Fruit fly (Drosophila melanogaster): ENCODE data around the gene CG6928.

The CG6928 gene

dm6 chr3L:11972879-11973278 lies 30.1 kb upstream of the CG6928 start, which contains the start of gene Muc68E:
Gene Muc68E (minus strand): TSS chr3L:11972979.
- no peak for TF ChIP-seq ovo (GFP tag; optimal IDR thresholded peaks at IDR 0.05)
- TF ChIP-seq bab1 (GFP tag; optimal IDR thresholded peaks at IDR 0.05), result no peak
- no peak for TF ChIP-seq cic (GFP tag; optimal IDR thresholded peaks at IDR 0.05)
- TF ChIP-seq Hr96 (GFP tag; optimal IDR thresholded peaks at IDR 0.05), result no peak
- TF ChIP-seq CG5204 (GFP tag; optimal IDR thresholded peaks at IDR 0.05), result no peak
- no peak for TF ChIP-seq Clk (GFP tag; optimal IDR thresholded peaks at IDR 0.05)
- no peak for TF ChIP-seq Crg-1 (GFP tag; optimal IDR thresholded peaks at IDR 0.05)
- TF ChIP-seq CG33017 (tag; optimal IDR thresholded peaks at IDR 0.05), result no peak
- TF ChIP-seq CG14711 (tag; optimal IDR thresholded peaks at IDR 0.05), result no peak
- no peak for TF ChIP-seq cnc (optimal IDR thresholded peaks at IDR 0.05)
- no peak for TF ChIP-seq pad (GFP tag; optimal IDR thresholded peaks at IDR 0.05)
- no peak for TF ChIP-seq tj (GFP tag; optimal IDR thresholded peaks at IDR 0.05)
- TF ChIP-seq CG7101 (tag; optimal IDR thresholded peaks at IDR 0.05), result no peak
- no peak for TF ChIP-seq toe (GFP tag; optimal IDR thresholded peaks at IDR 0.05)

dm6 chr3L:11973690-11974089 lies 29.3 kb upstream of the CG6928 start, which contains the start of gene CG42397:
Gene CG42397 (minus strand): TSS chr3L:11973790.
- TF ChIP-seq Clk (GFP tag; optimal IDR thresholded peaks at IDR 0.05) (no peak), Mnt (GFP tag; optimal IDR thresholded peaks at IDR 0.05) (no peak), CG12768 (GFP tag; optimal IDR thresholded peaks at IDR 0.05) (no peak), CG14711 (tag; optimal IDR thresholded peaks at IDR 0.05) (peak; percentile 39), CG1620 (GFP tag; optimal IDR thresholded peaks at IDR 0.05) (no peak), bab1 (GFP tag; optimal IDR thresholded peaks at IDR 0.05) (no peak), pad (GFP tag; optimal IDR thresholded peaks at IDR 0.05) (no peak), CG7045 (GFP tag; optimal IDR thresholded peaks at IDR 0.05) (no peak), Hr96 (GFP tag; optimal IDR thresholded peaks at IDR 0.05) (no peak), CG33017 (tag; optimal IDR thresholded peaks at IDR 0.05) (peak; percentile 23), CG11617 (GFP tag; optimal IDR thresholded peaks at IDR 0.05) (no peak), CG5204 (GFP tag; optimal IDR thresholded peaks at IDR 0.05) (no peak), Crg-1 (GFP tag; optimal IDR thresholded peaks at IDR 0.05) (no peak), cnc (optimal IDR thresholded peaks at IDR 0.05) (no peak), cic (GFP tag; optimal IDR thresholded peaks at IDR 0.05) (no peak), tj (GFP tag; optimal IDR thresholded peaks at IDR 0.05) (no peak), ovo (GFP tag; optimal IDR thresholded peaks at IDR 0.05) (no peak), CG7101 (tag; optimal IDR thresholded peaks at IDR 0.05) (peak; percentile 29)

dm6 chr3L:11974605-11975004 lies 28.4 kb upstream of the CG6928 start, which contains the start of gene CG14125:
Gene CG14125 (plus strand): TSS chr3L:11974905.
- TF ChIP-seq CG5204 (GFP tag; optimal IDR thresholded peaks at IDR 0.05), result no peak
- no peak for TF ChIP-seq Hr96 (GFP tag; optimal IDR thresholded peaks at IDR 0.05)
- TF ChIP-seq Mnt (GFP tag; optimal IDR thresholded peaks at IDR 0.05), result no peak
- no peak for TF ChIP-seq Clk (GFP tag; optimal IDR thresholded peaks at IDR 0.05)
- no peak for TF ChIP-seq toe (GFP tag; optimal IDR thresholded peaks at IDR 0.05)
- TF ChIP-seq CG33017 (tag; optimal IDR thresholded peaks at IDR 0.05), result no peak
- TF ChIP-seq pad (GFP tag; optimal IDR thresholded peaks at IDR 0.05), result no peak
- no peak for TF ChIP-seq cic (GFP tag; optimal IDR thresholded peaks at IDR 0.05)
- TF ChIP-seq CG7101 (tag; optimal IDR thresholded peaks at IDR 0.05), result no peak
- no peak for TF ChIP-seq CG1620 (GFP tag; optimal IDR thresholded peaks at IDR 0.05)
- TF ChIP-seq cnc (optimal IDR thresholded peaks at IDR 0.05), result no peak
- no peak for TF ChIP-seq CG11617 (GFP tag; optimal IDR thresholded peaks at IDR 0.05)
- TF ChIP-seq kay (GFP tag; ENCODE audit: borderline replicate concordance), result no peak
- no peak for TF ChIP-seq CG14711 (tag; optimal IDR thresholded peaks at IDR 0.05)
- no peak for TF ChIP-seq CG7045 (GFP tag; optimal IDR thresholded peaks at IDR 0.05)
- no peak for TF ChIP-seq Crg-1 (GFP tag; optimal IDR thresholded peaks at IDR 0.05)
- TF ChIP-seq ovo (GFP tag; optimal IDR thresholded peaks at IDR 0.05), result no peak

- no peak for TF ChIP-seq Clk (GFP tag; optimal IDR thresholded peaks at IDR 0.05)
- no peak for TF ChIP-seq tj (GFP tag; optimal IDR thresholded peaks at IDR 0.05)
- TF ChIP-seq Mnt (GFP tag; optimal IDR thresholded peaks at IDR 0.05), result no peak
- no peak for TF ChIP-seq CG7045 (GFP tag; optimal IDR thresholded peaks at IDR 0.05)
- no peak for TF ChIP-seq CG14711 (tag; optimal IDR thresholded peaks at IDR 0.05)
- no peak for TF ChIP-seq toe (GFP tag; optimal IDR thresholded peaks at IDR 0.05)
- no peak for TF ChIP-seq pad (GFP tag; optimal IDR thresholded peaks at IDR 0.05)
- no peak for TF ChIP-seq CG7101 (tag; optimal IDR thresholded peaks at IDR 0.05)
- no peak for TF ChIP-seq Crg-1 (GFP tag; optimal IDR thresholded peaks at IDR 0.05)
- TF ChIP-seq CG12768 (GFP tag; optimal IDR thresholded peaks at IDR 0.05), result no peak
- TF ChIP-seq CG5204 (GFP tag; optimal IDR thresholded peaks at IDR 0.05), result no peak
- no peak for TF ChIP-seq Hr96 (GFP tag; optimal IDR thresholded peaks at IDR 0.05)
- TF ChIP-seq bab1 (GFP tag; optimal IDR thresholded peaks at IDR 0.05), result no peak
- no peak for TF ChIP-seq CG1620 (GFP tag; optimal IDR thresholded peaks at IDR 0.05)
- TF ChIP-seq ovo (GFP tag; optimal IDR thresholded peaks at IDR 0.05), result no peak
- TF ChIP-seq CG33017 (tag; optimal IDR thresholded peaks at IDR 0.05), result no peak
These were observed 27.1 kb upstream of the CG6928 start, which contains the start of gene CG43896 for dm6 chr3L:11975811-11976210. Gene CG43896 (plus strand): TSS chr3L:11976111.

- TF ChIP-seq cnc (optimal IDR thresholded peaks at IDR 0.05) (no peak), kay (GFP tag; ENCODE audit: borderline replicate concordance) (no peak), CG1620 (GFP tag; optimal IDR thresholded peaks at IDR 0.05) (no peak), bab1 (GFP tag; optimal IDR thresholded peaks at IDR 0.05) (no peak), ovo (GFP tag; optimal IDR thresholded peaks at IDR 0.05) (no peak), CG7101 (tag; optimal IDR thresholded peaks at IDR 0.05) (no peak), cic (GFP tag; optimal IDR thresholded peaks at IDR 0.05) (no peak), CG5204 (GFP tag; optimal IDR thresholded peaks at IDR 0.05) (no peak), Clk (GFP tag; optimal IDR thresholded peaks at IDR 0.05) (no peak), Crg-1 (GFP tag; optimal IDR thresholded peaks at IDR 0.05) (no peak), Hr96 (GFP tag; optimal IDR thresholded peaks at IDR 0.05) (no peak), pad (GFP tag; optimal IDR thresholded peaks at IDR 0.05) (no peak), CG7045 (GFP tag; optimal IDR thresholded peaks at IDR 0.05) (no peak), toe (GFP tag; optimal IDR thresholded peaks at IDR 0.05) (no peak), CG11617 (GFP tag; optimal IDR thresholded peaks at IDR 0.05) (no peak), CG14711 (tag; optimal IDR thresholded peaks at IDR 0.05) (no peak), CG33017 (tag; optimal IDR thresholded peaks at IDR 0.05) (no peak)
These were observed 18.3 kb upstream of the CG6928 start, which contains the start of gene CG6938 for dm6 chr3L:11984606-11985005. Gene CG6938 (plus strand): TSS chr3L:11984906.

dm6 chr3L:11990436-11990835 lies 12.5 kb upstream of the CG6928 start, which contains the start of gene CG6931:
Gene CG6931 (plus strand): TSS chr3L:11990736.
- TF ChIP-seq Clk (GFP tag; optimal IDR thresholded peaks at IDR 0.05) (no peak), CG7045 (GFP tag; optimal IDR thresholded peaks at IDR 0.05) (no peak), Crg-1 (GFP tag; optimal IDR thresholded peaks at IDR 0.05) (no peak), CG5204 (GFP tag; optimal IDR thresholded peaks at IDR 0.05) (no peak), pad (GFP tag; optimal IDR thresholded peaks at IDR 0.05) (no peak), CG11617 (GFP tag; optimal IDR thresholded peaks at IDR 0.05) (no peak), CG12768 (GFP tag; optimal IDR thresholded peaks at IDR 0.05) (no peak), CG7101 (tag; optimal IDR thresholded peaks at IDR 0.05) (no peak), tj (GFP tag; optimal IDR thresholded peaks at IDR 0.05) (no peak), CG1620 (GFP tag; optimal IDR thresholded peaks at IDR 0.05) (no peak), CG33017 (tag; optimal IDR thresholded peaks at IDR 0.05) (no peak), cic (GFP tag; optimal IDR thresholded peaks at IDR 0.05) (no peak), toe (GFP tag; optimal IDR thresholded peaks at IDR 0.05) (no peak), cnc (optimal IDR thresholded peaks at IDR 0.05) (no peak)

Data from whole organism, adult.